Worm (Caenorhabditis elegans) whole organism, young adult: ENCODE data around the gene lev-8.

Experiments
- ama-1 ChIP-seq, 3 experiments: fragments of 150-350 bp in 1 of 3; sonication (generic microtip) in 2 of 3; optimal IDR thresholded peaks; 2 replicates each; lab custom pipeline; 2014 to 2018; ENCODE audit warnings: missing biosample characterization in 2 of 3, missing genetic modification characterization in 2 of 3, missing genetic modification reagents in 2 of 3
- athp-1 ChIP-seq: sonication (generic microtip); optimal IDR thresholded peaks from 2 replicates; lab custom pipeline; 2017; ENCODE audit warnings: mild to moderate bottlenecking, missing genetic modification characterization, missing compliant biosample characterization
- ceh-79 ChIP-seq: sonication (generic microtip); optimal IDR thresholded peaks from 2 replicates; lab custom pipeline; 2017; ENCODE audit warnings: mild to moderate bottlenecking, missing genetic modification characterization, missing compliant biosample characterization
- him-1 ChIP-seq: sonication (generic microtip); optimal IDR thresholded peaks from 2 replicates; lab custom pipeline; 2016; ENCODE audit warnings: missing genotype, missing genetic modification reagents, missing genetic modification characterization, missing compliant biosample characterization
- snpc-3.4 ChIP-seq: sonication (generic microtip); optimal IDR thresholded peaks from 2 replicates; lab custom pipeline; 2017; ENCODE audit warnings: missing genetic modification characterization, mild to moderate bottlenecking, missing compliant biosample characterization, antibody characterized with exemption, moderate library complexity, missing genotype, missing genetic modification reagents
- unc-130 ChIP-seq: sonication (generic microtip); optimal IDR thresholded peaks from 2 replicates; lab custom pipeline; 2016; ENCODE audit warnings: missing genetic modification reagents, missing genetic modification characterization, missing compliant biosample characterization
- unc-62 ChIP-seq: fragments of 150-350 bp; optimal IDR thresholded peaks from 2 replicates; lab custom pipeline; 2014; ENCODE audit warnings: missing biosample characterization, missing genetic modification reagents, missing genetic modification characterization
- xnd-1 ChIP-seq: sonication (generic microtip); optimal IDR thresholded peaks from 2 replicates; lab custom pipeline; 2016; ENCODE audit warnings: missing genotype, missing genetic modification reagents, missing genetic modification characterization, missing compliant biosample characterization

DNA sequence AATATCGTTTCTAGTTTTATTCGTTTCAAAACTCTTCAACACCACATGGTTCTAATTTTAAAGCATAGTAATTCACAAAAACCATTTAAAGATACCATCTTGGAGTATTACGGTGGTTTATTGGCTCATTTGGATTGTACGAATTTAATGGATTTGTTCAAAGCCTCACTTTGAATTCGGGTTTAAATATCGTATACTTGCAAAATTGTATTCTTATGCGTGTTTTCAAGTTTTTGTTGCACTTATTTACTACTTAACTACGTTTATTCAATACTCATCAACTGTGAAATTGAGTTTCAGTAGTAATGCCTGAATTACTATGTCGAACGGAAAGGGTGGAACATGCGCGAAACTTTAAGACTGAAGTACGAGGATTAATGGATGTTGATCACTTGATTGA is 24.7 kb downstream of the lev-8 start, which contains the start of gene abts-2:
- TF ChIP-seq snpc-3.4 (tag; lab: Kevin White, UChicago) = no peak
- TF ChIP-seq athp-1 (tag; lab: Kevin White, UChicago) = no peak
- no peak for TF ChIP-seq him-1
- no peak for TF ChIP-seq ama-1 (optimal IDR thresholded peaks at IDR 0.05; lab: Kevin White, UChicago)
- no peak for TF ChIP-seq ama-1 (GFP tag; optimal IDR thresholded peaks at IDR 0.05; lab: Kevin White, UChicago)
- no peak for TF ChIP-seq unc-130
- TF ChIP-seq unc-62 = no peak
- TF ChIP-seq xnd-1 (tag; lab: Kevin White, UChicago) = no peak
- TF ChIP-seq ceh-79 (tag; lab: Kevin White, UChicago) = no peak
